Worm (Caenorhabditis elegans) whole organism, L2 larva: ENCODE data around the gene fbxa-89.

Experiments used
- C34F6.9 ChIP-seq: fragments of 150-350 bp; optimal IDR thresholded peaks from 2 replicates; lab custom pipeline; 2014; ENCODE audit warnings: missing biosample characterization, missing genetic modification characterization
- F13H6.1 ChIP-seq: sonication (generic microtip); optimal IDR thresholded peaks from 2 replicates; lab custom pipeline; 2016; ENCODE audit warnings: missing genetic modification characterization, missing compliant biosample characterization
- R02D3.7 ChIP-seq: fragments of 150-350 bp; optimal IDR thresholded peaks from 2 replicates; lab custom pipeline; 2014; ENCODE audit warnings: missing biosample characterization, missing genetic modification characterization
- Y55F3AM.14 ChIP-seq: fragments of 200-800 bp; sonication (Bioruptor generic); optimal IDR thresholded peaks from 2 replicates; lab custom pipeline; 2018; ENCODE audit warnings: mild to moderate bottlenecking, missing genetic modification characterization, missing compliant biosample characterization
- ZK546.5 ChIP-seq: sonication (generic microtip); optimal IDR thresholded peaks from 2 replicates; lab custom pipeline; 2017; ENCODE audit warnings: missing biosample characterization, missing genetic modification characterization
- alr-1 ChIP-seq: fragments of 150-350 bp; optimal IDR thresholded peaks from 2 replicates; lab custom pipeline; 2014; ENCODE audit warnings: missing biosample characterization, missing genetic modification characterization
- aly-2 ChIP-seq: fragments of 150-350 bp; optimal IDR thresholded peaks from 2 replicates; lab custom pipeline; 2014; ENCODE audit warnings: missing biosample characterization, missing genetic modification characterization
- blmp-1 ChIP-seq: sonication (generic microtip); optimal IDR thresholded peaks from 2 replicates; lab custom pipeline; 2017; ENCODE audit warnings: missing genetic modification characterization, mild to moderate bottlenecking, missing compliant biosample characterization, antibody characterized with exemption, moderate library complexity; ENCODE audit not compliant: insufficient read depth
- ceh-16 ChIP-seq: fragments of 150-350 bp; optimal IDR thresholded peaks from 2 replicates; lab custom pipeline; 2014; ENCODE audit warnings: missing biosample characterization, missing genetic modification characterization
- ceh-82 ChIP-seq: fragments of 150-350 bp; optimal IDR thresholded peaks from 2 replicates; lab custom pipeline; 2014; ENCODE audit warnings: missing biosample characterization, missing genetic modification characterization
- crh-2 ChIP-seq: sonication (generic microtip); optimal IDR thresholded peaks from 2 replicates; lab custom pipeline; 2017; ENCODE audit warnings: missing biosample characterization, missing genetic modification characterization
- dmd-4 ChIP-seq: sonication (generic microtip); optimal IDR thresholded peaks from 2 replicates; lab custom pipeline; 2017; ENCODE audit warnings: missing biosample characterization, missing genetic modification characterization
- egl-27 ChIP-seq: sonication (generic microtip); optimal IDR thresholded peaks from 3 replicates; lab custom pipeline; 2017; ENCODE audit warnings: missing biosample characterization, missing genetic modification reagents, missing genetic modification characterization
- elt-1 ChIP-seq: fragments of 150-350 bp; optimal IDR thresholded peaks from 2 replicates; lab custom pipeline; 2014; ENCODE audit warnings: missing biosample characterization, missing genetic modification characterization
- elt-3 ChIP-seq: sonication (generic microtip); optimal IDR thresholded peaks from 2 replicates; lab custom pipeline; 2017; ENCODE audit warnings: missing biosample characterization, missing genetic modification characterization
- gmeb-1 ChIP-seq: fragments of 150-350 bp; optimal IDR thresholded peaks from 2 replicates; lab custom pipeline; 2014; ENCODE audit warnings: missing biosample characterization, missing genetic modification characterization
- lin-11 ChIP-seq: fragments of 150-350 bp; sonication (generic microtip); optimal IDR thresholded peaks from 2 replicates; lab custom pipeline; 2014; ENCODE audit warnings: missing biosample characterization, missing genetic modification characterization, inconsistent platforms, mixed read lengths
- lin-13 ChIP-seq: fragments of 150-350 bp; optimal IDR thresholded peaks from 2 replicates; lab custom pipeline; 2014; ENCODE audit warnings: missing biosample characterization, missing genetic modification reagents, missing genetic modification characterization
- lsy-2 ChIP-seq, 2 experiments: fragments of 150-350 bp in 1 of 2; sonication (generic microtip) in 1 of 2; optimal IDR thresholded peaks; 2 replicates each; lab custom pipeline; 2014 to 2017; ENCODE audit warnings: missing biosample characterization in 2 of 2, missing genetic modification characterization in 2 of 2
- mab-5 ChIP-seq: fragments of 150-350 bp; optimal IDR thresholded peaks from 2 replicates; lab custom pipeline; 2014; ENCODE audit warnings: missing biosample characterization, missing genetic modification characterization
- mdl-1 ChIP-seq, 2 experiments: fragments of 150-350 bp in 1 of 2; sonication (generic microtip) in 1 of 2; optimal IDR thresholded peaks; 2 replicates each; lab custom pipeline; 2017; ENCODE audit warnings: missing biosample characterization in 2 of 2, missing genetic modification characterization in 2 of 2
- nhr-11 ChIP-seq: fragments of 150-350 bp; optimal IDR thresholded peaks from 2 replicates; lab custom pipeline; 2014; ENCODE audit warnings: missing biosample characterization, missing genetic modification characterization
- nhr-12 ChIP-seq: fragments of 150-350 bp; optimal IDR thresholded peaks from 2 replicates; lab custom pipeline; 2014; ENCODE audit warnings: missing biosample characterization, missing genetic modification characterization
- nhr-129 ChIP-seq: fragments of 150-350 bp; optimal IDR thresholded peaks from 2 replicates; lab custom pipeline; 2014; ENCODE audit warnings: missing biosample characterization, missing genetic modification characterization
- nhr-21 ChIP-seq: fragments of 150-350 bp; optimal IDR thresholded peaks from 2 replicates; lab custom pipeline; 2014; ENCODE audit warnings: missing biosample characterization, missing genetic modification characterization
- nhr-237 ChIP-seq: fragments of 150-350 bp; optimal IDR thresholded peaks from 2 replicates; lab custom pipeline; 2014; ENCODE audit warnings: missing biosample characterization, missing genetic modification characterization
- nhr-25 ChIP-seq: fragments of 150-350 bp; sonication (generic microtip); optimal IDR thresholded peaks from 3 replicates; lab custom pipeline; 2014; ENCODE audit warnings: missing biosample characterization, missing genetic modification characterization
- nhr-6 ChIP-seq: fragments of 150-350 bp; optimal IDR thresholded peaks from 2 replicates; lab custom pipeline; 2014; ENCODE audit warnings: missing biosample characterization, missing genetic modification characterization
- nhr-77 ChIP-seq: fragments of 150-350 bp; optimal IDR thresholded peaks from 2 replicates; lab custom pipeline; 2014; ENCODE audit warnings: missing biosample characterization, missing genetic modification characterization
- sem-4 ChIP-seq: fragments of 150-350 bp; optimal IDR thresholded peaks from 2 replicates; lab custom pipeline; 2014; ENCODE audit warnings: missing biosample characterization, missing genetic modification reagents, missing genetic modification characterization
- skn-1 ChIP-seq: sonication (generic microtip); optimal IDR thresholded peaks from 2 replicates; lab custom pipeline; 2017; ENCODE audit warnings: missing biosample characterization, missing genetic modification characterization
- sma-3 ChIP-seq: sonication (generic microtip); optimal IDR thresholded peaks from 2 replicates; lab custom pipeline; 2016; ENCODE audit warnings: missing genetic modification reagents, missing genetic modification characterization, missing compliant biosample characterization
- snpc-4 ChIP-seq: fragments of 150-350 bp; optimal IDR thresholded peaks from 2 replicates; lab custom pipeline; 2014; ENCODE audit warnings: missing biosample characterization, missing genetic modification characterization
- unc-39 ChIP-seq: fragments of 150-350 bp; optimal IDR thresholded peaks from 2 replicates; lab custom pipeline; 2014; ENCODE audit warnings: missing biosample characterization, missing genetic modification characterization
- unc-55 ChIP-seq: fragments of 150-350 bp; sonication (generic microtip); optimal IDR thresholded peaks from 3 replicates; lab custom pipeline; 2014; ENCODE audit warnings: missing biosample characterization, missing genetic modification reagents, missing genetic modification characterization
- unc-62 ChIP-seq: fragments of 150-350 bp; optimal IDR thresholded peaks from 2 replicates; lab custom pipeline; 2014; ENCODE audit warnings: missing biosample characterization, missing genetic modification reagents, missing genetic modification characterization
- zag-1 ChIP-seq: fragments of 150-350 bp; optimal IDR thresholded peaks from 2 replicates; lab custom pipeline; 2014; ENCODE audit warnings: missing biosample characterization, missing genetic modification characterization
- ztf-11 ChIP-seq: sonication (generic microtip); optimal IDR thresholded peaks from 2 replicates; lab custom pipeline; 2017; ENCODE audit warnings: missing biosample characterization, missing genetic modification characterization
- ztf-4 ChIP-seq: fragments of 150-350 bp; optimal IDR thresholded peaks from 2 replicates; lab custom pipeline; 2014; ENCODE audit warnings: missing biosample characterization, missing genetic modification characterization

The fbxa-89 gene

ce11 chrIII:12198135-12198534, 37.8 kb upstream of the fbxa-89 start:
- TF ChIP-seq skn-1 (tag; lab: Kevin White, UChicago) (no peak), mdl-1 (tag; optimal IDR thresholded peaks at IDR 0.05; lab: Kevin White, UChicago) (no peak), unc-55 (no peak), zag-1 (tag; lab: Kevin White, UChicago) (no peak), lin-11 (no peak), ceh-16 (tag; lab: Kevin White, UChicago) (no peak), ztf-11 (tag; lab: Kevin White, UChicago) (no peak), C34F6.9 (tag; lab: Kevin White, UChicago) (no peak), Y55F3AM.14 (GFP tag; lab: Kevin White, UChicago) (no peak)

DNA sequence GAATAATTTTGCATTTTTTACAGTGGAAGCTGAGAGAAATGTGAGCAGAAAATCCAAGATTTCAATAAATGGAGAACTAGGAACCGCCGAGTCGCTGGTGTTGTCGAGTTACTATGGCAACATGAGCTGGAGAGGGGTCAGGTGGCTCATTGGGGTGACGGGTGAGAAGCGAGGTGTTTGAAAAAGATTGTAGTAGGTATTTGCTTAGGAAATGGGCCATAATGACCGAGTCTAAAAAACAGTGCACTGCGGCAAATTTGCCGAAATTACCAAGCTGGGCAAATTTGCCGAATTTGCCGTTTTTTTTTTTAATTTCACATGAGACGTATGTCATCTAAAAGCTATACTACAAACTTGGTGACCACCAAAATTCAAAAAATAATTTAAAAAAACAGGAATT, 33.5 kb upstream of the fbxa-89 start, which contains the start of gene osm-12:
Gene osm-12 (minus strand): TSS at position 101 of the 400 bp plus-strand sequence.
- TF ChIP-seq alr-1 (no peak), blmp-1 (tag; lab: Kevin White, UChicago) (no peak), egl-27 (no peak), lsy-2 (tag; optimal IDR thresholded peaks at IDR 0.05; lab: Kevin White, UChicago) (no peak), R02D3.7 (tag; lab: Kevin White, UChicago) (no peak), nhr-6 (no peak), crh-2 (tag; lab: Kevin White, UChicago) (no peak), unc-39 (tag; lab: Kevin White, UChicago) (no peak), aly-2 (tag; lab: Kevin White, UChicago) (no peak), lin-11 (no peak), nhr-12 (tag; lab: Kevin White, UChicago) (no peak), nhr-77 (tag; lab: Kevin White, UChicago) (no peak), nhr-237 (tag; lab: Kevin White, UChicago) (no peak), ceh-16 (tag; lab: Kevin White, UChicago) (no peak), ztf-4 (no peak), ZK546.5 (tag; lab: Kevin White, UChicago) (no peak), ztf-11 (tag; lab: Kevin White, UChicago) (no peak), unc-62 (GFP tag; lab: Kevin White, UChicago) (no peak), unc-55 (no peak), mab-5 (tag; lab: Kevin White, UChicago) (no peak)

ce11 chrIII:12205271-12205670, 30.7 kb upstream of the fbxa-89 start:
- TF ChIP-seq gmeb-1 (no peak), ZK546.5 (tag; lab: Kevin White, UChicago) (no peak), nhr-25 (tag; lab: Kevin White, UChicago) (no peak), alr-1 (no peak), elt-1 (no peak), nhr-11 (tag; lab: Kevin White, UChicago) (no peak), unc-39 (tag; lab: Kevin White, UChicago) (no peak), snpc-4 (tag; lab: Kevin White, UChicago) (no peak)

DNA sequence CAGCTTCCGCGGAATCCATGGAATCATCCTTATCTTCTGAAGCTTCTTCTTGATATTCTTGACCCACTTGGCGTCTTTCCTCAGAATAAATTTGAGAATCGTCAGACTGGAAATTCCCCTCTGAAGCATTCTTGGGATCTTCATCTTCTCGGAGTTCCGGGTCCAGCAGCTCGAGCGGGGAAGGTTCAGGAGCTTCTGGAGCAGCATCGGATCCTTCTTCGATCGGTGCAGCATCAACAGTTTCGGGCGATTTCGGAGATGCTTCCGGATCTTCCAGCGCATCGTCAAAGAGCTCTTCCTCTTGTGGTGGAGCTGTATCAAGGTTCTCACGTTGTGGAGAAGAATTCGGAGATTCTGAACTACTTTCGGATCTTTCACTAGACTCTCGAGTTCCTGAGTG, 28.4 kb upstream of the fbxa-89 start:
- TF ChIP-seq nhr-25 (tag; lab: Kevin White, UChicago), result no peak
- no peak for TF ChIP-seq sem-4 (tag; lab: Kevin White, UChicago)
- no peak for TF ChIP-seq snpc-4 (tag; lab: Kevin White, UChicago)
- TF ChIP-seq skn-1 (tag; lab: Kevin White, UChicago), result no peak
- no peak for TF ChIP-seq sma-3 (GFP tag; lab: Kevin White, UChicago)
- no peak for TF ChIP-seq alr-1
- no peak for TF ChIP-seq ceh-82
- no peak for TF ChIP-seq unc-62 (GFP tag; lab: Kevin White, UChicago)
- TF ChIP-seq Y55F3AM.14 (GFP tag; lab: Kevin White, UChicago), result no peak
- TF ChIP-seq zag-1 (tag; lab: Kevin White, UChicago), result no peak
- no peak for TF ChIP-seq unc-55
- no peak for TF ChIP-seq gmeb-1
- no peak for TF ChIP-seq dmd-4 (tag; lab: Kevin White, UChicago)
- TF ChIP-seq nhr-129 (tag; lab: Kevin White, UChicago), result no peak
- no peak for TF ChIP-seq R02D3.7 (tag; lab: Kevin White, UChicago)
- TF ChIP-seq mdl-1 (tag; optimal IDR thresholded peaks at IDR 0.05; lab: Kevin White, UChicago), result no peak
- no peak for TF ChIP-seq nhr-6
- no peak for TF ChIP-seq ztf-4
- TF ChIP-seq crh-2 (tag; lab: Kevin White, UChicago), result no peak
- TF ChIP-seq egl-27, result no peak
- TF ChIP-seq, all 48 proteins: peak for 0

- TF ChIP-seq elt-1 (no peak), nhr-129 (tag; lab: Kevin White, UChicago) (no peak), lin-13 (GFP tag; lab: Kevin White, UChicago) (no peak), blmp-1 (tag; lab: Kevin White, UChicago) (no peak), ZK546.5 (tag; lab: Kevin White, UChicago) (no peak), elt-3 (no peak), mab-5 (tag; lab: Kevin White, UChicago) (no peak), nhr-12 (tag; lab: Kevin White, UChicago) (no peak), nhr-21 (tag; lab: Kevin White, UChicago) (no peak), aly-2 (tag; lab: Kevin White, UChicago) (no peak), mdl-1 (tag; optimal IDR thresholded peaks at IDR 0.05; lab: Kevin White, UChicago) (no peak), R02D3.7 (tag; lab: Kevin White, UChicago) (no peak), ztf-4 (no peak), F13H6.1 (tag; lab: Kevin White, UChicago) (no peak)
Observed at ce11 chrIII:12215596-12215995, 20.4 kb upstream of the fbxa-89 start, which contains the start of gene Y75B8A.13. TSS of gene Y75B8A.13 (minus strand) at chrIII:12215696.
